Worm (Caenorhabditis elegans) whole organism, L4/young adult: ENCODE results near the gene pkc-1.

Source experiments
- W03F9.2 ChIP-seq: fragments of 150-350 bp; optimal IDR thresholded peaks from 2 replicates; lab custom pipeline; 2014; ENCODE audit warnings: missing biosample characterization, missing genetic modification characterization
- dao-5 ChIP-seq: sonication (generic microtip); optimal IDR thresholded peaks from 2 replicates; lab custom pipeline; 2016; ENCODE audit warnings: missing genotype, missing genetic modification characterization, moderate library complexity, missing compliant biosample characterization
- him-1 ChIP-seq: sonication (generic microtip); optimal IDR thresholded peaks from 2 replicates; lab custom pipeline; 2016; ENCODE audit warnings: missing genotype, missing genetic modification reagents, missing genetic modification characterization, missing compliant biosample characterization

- TF ChIP-seq dao-5 (tag; lab: Kevin White, UChicago) (no peak), him-1 (no peak), W03F9.2 (tag; lab: Kevin White, UChicago) (no peak)
Measured at ce11 chrV:12004501-12004940, 27.4 kb downstream of the pkc-1 start.
